Worm (Caenorhabditis elegans): ENCODE data around the gene F20D6.2.
A peak's percentile ranks its signal among the peaks of the same experiment; 100 is the strongest.

Gene F20D6.2

ce11 chrV:8196993-8197392, 11.2 kb downstream of the F20D6.2 start:
- no peak for TF ChIP-seq C34B4.2 (tag; optimal IDR thresholded peaks at IDR 0.05)
- no peak for TF ChIP-seq efl-1 (optimal IDR thresholded peaks at IDR 0.05)
- TF ChIP-seq efl-1 (GFP tag; optimal IDR thresholded peaks at IDR 0.05 in 1 of 2): peak in 1 of 2 experiments; percentile 67
- no peak for TF ChIP-seq unc-30 (tag; optimal IDR thresholded peaks at IDR 0.05)
- TF ChIP-seq ama-1 (optimal IDR thresholded peaks at IDR 0.05): no peak
- TF ChIP-seq dpl-1 (GFP tag; optimal IDR thresholded peaks at IDR 0.05): no peak
- no peak for TF ChIP-seq grh-1 (GFP tag; IDR thresholded peaks at IDR 0.05)

- TF ChIP-seq snu-23 (GFP tag; optimal IDR thresholded peaks at IDR 0.05) (no peak), nhr-76 (tag; optimal IDR thresholded peaks at IDR 0.05) (no peak), skn-1 (tag; optimal IDR thresholded peaks at IDR 0.05) (no peak), nhr-19 (GFP tag; conservative IDR thresholded peaks at IDR 0.05) (no peak), dsc-1 (tag; optimal IDR thresholded peaks at IDR 0.05) (no peak), nhr-12 (tag; optimal IDR thresholded peaks at IDR 0.05) (no peak), tlp-1 (tag; optimal IDR thresholded peaks at IDR 0.05) (no peak), nhr-11 (tag; optimal IDR thresholded peaks at IDR 0.05) (no peak)
Measured at ce11 chrV:8198994-8199393, 13.2 kb downstream of the F20D6.2 start, which contains the start of gene F20D6.11. TSS of gene F20D6.11 (minus strand) at chrV:8199094.

- peak; percentile 33 for TF ChIP-seq rnt-1 (tag; optimal IDR thresholded peaks at IDR 0.05)
- TF ChIP-seq nhr-77 (tag; optimal IDR thresholded peaks at IDR 0.05): no peak
- no peak for TF ChIP-seq fkh-8 (tag; optimal IDR thresholded peaks at IDR 0.05)
- no peak for TF ChIP-seq snpc-4 (tag; optimal IDR thresholded peaks at IDR 0.05)
- TF ChIP-seq unc-62 (GFP tag; optimal IDR thresholded peaks at IDR 0.05): no peak
- TF ChIP-seq lin-35 (GFP tag; optimal IDR thresholded peaks at IDR 0.05): no peak
- no peak for TF ChIP-seq jun-1 (tag; optimal IDR thresholded peaks at IDR 0.05)
- no peak for TF ChIP-seq ztf-11 (tag; optimal IDR thresholded peaks at IDR 0.05)
- no peak for TF ChIP-seq isw-1 (GFP tag; IDR thresholded peaks at IDR 0.05)
- no peak for TF ChIP-seq nhr-84 (tag; optimal IDR thresholded peaks at IDR 0.05)
- TF ChIP-seq elt-2 (tag; optimal IDR thresholded peaks at IDR 0.05): no peak
- peak; percentile 6 for TF ChIP-seq lir-3 (tag; optimal IDR thresholded peaks at IDR 0.05; ENCODE audit: poor library complexity)
- TF ChIP-seq snu-23 (GFP tag; optimal IDR thresholded peaks at IDR 0.05): peak; percentile 23
- peak; percentile 68 for TF ChIP-seq nhr-85 (tag)
- TF ChIP-seq blmp-1 (tag; optimal IDR thresholded peaks at IDR 0.05): peak; percentile 26
- TF ChIP-seq nhr-71 (tag; optimal IDR thresholded peaks at IDR 0.05): peak; percentile 36
- no peak for TF ChIP-seq nhr-28 (tag; optimal IDR thresholded peaks at IDR 0.05)
- no peak for TF ChIP-seq tlp-1 (tag; optimal IDR thresholded peaks at IDR 0.05)
- TF ChIP-seq lin-14 (GFP tag; optimal IDR thresholded peaks at IDR 0.05): peak; percentile 68
Measured at ce11 chrV:8201229-8201858, 15.5 kb downstream of the F20D6.2 start, which contains the start of gene cri-2. TSS of gene cri-2 (plus strand) at chrV:8201808.

- no peak for TF ChIP-seq mep-1 (tag; optimal IDR thresholded peaks at IDR 0.05)
- TF ChIP-seq efl-1 (optimal IDR thresholded peaks at IDR 0.05): no peak
- peak in 1 of 2 experiments; percentile 53 for TF ChIP-seq efl-1 (GFP tag; optimal IDR thresholded peaks at IDR 0.05 in 1 of 2)
Measured at ce11 chrV:8203085-8203643, 17.3 kb downstream of the F20D6.2 start, which contains the start of gene cest-17. TSS of gene cest-17 (plus strand) at chrV:8203332.

- TF ChIP-seq lin-13 (GFP tag; optimal IDR thresholded peaks at IDR 0.05): no peak
- peak; percentile 93 for TF ChIP-seq blmp-1 (tag; optimal IDR thresholded peaks at IDR 0.05)
- TF ChIP-seq elt-3 (tag; optimal IDR thresholded peaks at IDR 0.05): peak in 1 of 6 experiments; percentile 47
Measured at ce11 chrV:8206931-8207330, 21.1 kb downstream of the F20D6.2 start, which contains the start of gene timp-1. TSS of gene timp-1 (plus strand) at chrV:8207235.
